Worm (Caenorhabditis elegans) whole organism, L1 larva: Measurements from ENCODE around the gene T06D4.2.

ENCODE experiments used
- C04F5.9 ChIP-seq: sonication (generic microtip); optimal IDR thresholded peaks from 2 replicates; lab custom pipeline; 2016; ENCODE audit warnings: missing genetic modification characterization, missing compliant biosample characterization
- F16B12.6 ChIP-seq: fragments of 150-350 bp; optimal IDR thresholded peaks from 2 replicates; lab custom pipeline; 2014; ENCODE audit warnings: missing biosample characterization, missing genetic modification characterization
- alr-1 ChIP-seq: fragments of 200-800 bp; sonication (Bioruptor generic); optimal IDR thresholded peaks from 2 replicates; lab custom pipeline; 2018; ENCODE audit warnings: borderline replicate concordance, mild to moderate bottlenecking, missing genetic modification characterization, missing compliant biosample characterization
- blmp-1 ChIP-seq: fragments of 150-350 bp; optimal IDR thresholded peaks from 2 replicates; lab custom pipeline; 2014; ENCODE audit warnings: missing biosample characterization, missing genetic modification characterization
- ces-1 ChIP-seq: fragments of 150-350 bp; optimal IDR thresholded peaks from 2 replicates; lab custom pipeline; 2014; ENCODE audit warnings: missing biosample characterization, missing genetic modification reagents, missing genetic modification characterization
- dpl-1 ChIP-seq, 3 experiments: fragments of 150-350 bp in 2 of 3; sonication (generic microtip) in 1 of 3; optimal IDR thresholded peaks; 2 replicates each; lab custom pipeline; 2014 to 2017; ENCODE audit warnings: missing biosample characterization in 3 of 3, missing genetic modification characterization in 3 of 3, missing genetic modification reagents in 3 of 3
- egl-13 ChIP-seq: sonication (generic microtip); optimal IDR thresholded peaks from 2 replicates; lab custom pipeline; 2016; ENCODE audit warnings: missing genotype, missing genetic modification reagents, missing genetic modification characterization, missing compliant biosample characterization
- egl-27 ChIP-seq, 2 experiments: fragments of 150-350 bp in 1 of 2; sonication (generic microtip); optimal IDR thresholded peaks; 3 replicates each; lab custom pipeline; 2017 to 2018; ENCODE audit warnings: missing biosample characterization in 2 of 2, missing genetic modification characterization in 2 of 2, missing genetic modification reagents in 2 of 2
- elt-3 ChIP-seq, 6 experiments: fragments of 150-350 bp in 1 of 6; sonication (generic microtip); optimal IDR thresholded peaks; 2 replicates each; lab custom pipeline; 2017 to 2018; ENCODE audit warnings: missing biosample characterization in 6 of 6, missing genetic modification characterization in 6 of 6, inconsistent platforms in 1 of 6
- fkh-10 ChIP-seq: sonication (generic microtip); optimal IDR thresholded peaks from 2 replicates; lab custom pipeline; 2017; ENCODE audit warnings: missing biosample characterization, missing genetic modification reagents, missing genetic modification characterization
- fkh-4 ChIP-seq: sonication (generic microtip); optimal IDR thresholded peaks from 2 replicates; lab custom pipeline; 2016; ENCODE audit warnings: missing compliant biosample characterization, missing genetic modification characterization, borderline replicate concordance
- mep-1 ChIP-seq: fragments of 150-350 bp; optimal IDR thresholded peaks from 2 replicates; lab custom pipeline; 2014; ENCODE audit warnings: missing biosample characterization, missing genetic modification characterization
- nhr-28 ChIP-seq: fragments of 150-350 bp; optimal IDR thresholded peaks from 2 replicates; lab custom pipeline; 2014; ENCODE audit warnings: missing biosample characterization, missing genetic modification characterization
- skn-1 ChIP-seq: fragments of 150-350 bp; optimal IDR thresholded peaks from 2 replicates; lab custom pipeline; 2014; ENCODE audit warnings: missing biosample characterization, missing genetic modification characterization

T06D4.2 gene

DNA sequence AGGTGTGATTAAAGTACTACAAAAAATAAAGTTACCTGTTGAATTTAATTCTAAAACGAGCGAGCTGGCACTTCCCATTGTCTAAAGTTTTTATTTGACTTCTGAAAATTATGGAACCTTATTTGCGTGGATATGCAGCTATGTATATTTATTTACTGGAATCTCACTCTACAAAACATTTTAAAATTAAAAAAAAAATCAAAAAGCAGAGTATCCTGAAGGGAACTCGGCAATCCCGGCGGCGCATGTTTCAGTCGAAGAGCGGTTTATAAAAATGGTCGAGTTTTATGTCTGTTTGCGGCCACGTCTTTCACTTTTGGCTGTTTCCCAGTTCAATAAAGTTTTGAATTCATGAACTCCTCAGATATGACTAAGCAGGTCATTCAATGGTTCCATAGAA, 48.7 kb downstream of the T06D4.2 start, which contains the start of gene F14D2.19:
Gene F14D2.19, minus strand, starts transcription at position 101 of the 400 bp plus-strand sequence.
- TF ChIP-seq alr-1 (tag; lab: Kevin White, UChicago) (no peak), elt-3 (tag; optimal IDR thresholded peaks at IDR 0.05; lab: Kevin White, UChicago) (no peak), egl-13 (tag; lab: Kevin White, UChicago) (no peak), ces-1 (no peak), blmp-1 (no peak), fkh-10 (GFP tag; lab: Kevin White, UChicago) (no peak), skn-1 (tag; lab: Kevin White, UChicago) (no peak), F16B12.6 (tag; lab: Kevin White, UChicago) (no peak), mep-1 (no peak), dpl-1 (GFP tag; optimal IDR thresholded peaks at IDR 0.05; lab: Kevin White, UChicago) (no peak), nhr-28 (tag; lab: Kevin White, UChicago) (no peak), fkh-4 (tag; lab: Kevin White, UChicago) (no peak), C04F5.9 (no peak), egl-27 (tag; optimal IDR thresholded peaks at IDR 0.05; lab: Kevin White, UChicago) (no peak)
